Worm (Caenorhabditis elegans): Measurements from ENCODE around the gene cal-1.

Gene cal-1

ce11 chrV:12523356-12523755, 6.3 kb upstream of the cal-1 start:
- TF ChIP-seq mel-28 (tag; optimal IDR thresholded peaks at IDR 0.05; ENCODE audit: borderline replicate concordance) (no peak), sdz-38 (tag; optimal IDR thresholded peaks at IDR 0.05) (no peak), ceh-91 (GFP tag; IDR thresholded peaks at IDR 0.05) (no peak), ztf-26 (tag; optimal IDR thresholded peaks at IDR 0.05) (no peak), ztf-22 (GFP tag; optimal IDR thresholded peaks at IDR 0.05) (no peak), pha-4 (tag; optimal IDR thresholded peaks at IDR 0.05) (no peak), hlh-26 (GFP tag; conservative IDR thresholded peaks at IDR 0.05) (no peak), F57A8.1 (GFP tag; optimal IDR thresholded peaks at IDR 0.05) (no peak)

ce11 chrV:12518770-12519169, 1.7 kb upstream of the cal-1 start:
- TF ChIP-seq ama-1 (optimal IDR thresholded peaks at IDR 0.05) (no peak), ama-1 (GFP tag; optimal IDR thresholded peaks at IDR 0.05) (no peak), F33H1.4 (GFP tag; IDR thresholded peaks at IDR 0.05) (no peak), D2030.7 (GFP tag; IDR thresholded peaks at IDR 0.05) (no peak), ztf-22 (GFP tag; optimal IDR thresholded peaks at IDR 0.05) (peak; percentile 19), K12H6.12 (tag; optimal IDR thresholded peaks at IDR 0.05) (peak; percentile 30)

ce11 chrV:12517757-12518156, 709 bp upstream of the cal-1 start:
- TF ChIP-seq D2030.7 (GFP tag; IDR thresholded peaks at IDR 0.05) (no peak), ceh-58 (GFP tag; IDR thresholded peaks at IDR 0.05) (no peak), nhr-27 (tag; optimal IDR thresholded peaks at IDR 0.05) (no peak), hlh-26 (GFP tag; conservative IDR thresholded peaks at IDR 0.05) (no peak), F39B2.1 (GFP tag; IDR thresholded peaks at IDR 0.05) (no peak), ama-1 (optimal IDR thresholded peaks at IDR 0.05) (no peak), ama-1 (GFP tag; optimal IDR thresholded peaks at IDR 0.05) (no peak), lin-54 (GFP tag; optimal IDR thresholded peaks at IDR 0.05) (no peak), egrh-3 (GFP tag; IDR thresholded peaks at IDR 0.05) (no peak)

ce11 chrV:12513900-12514299, 3.1 kb downstream of the cal-1 start:
- TF ChIP-seq nhr-80 (tag; optimal IDR thresholded peaks at IDR 0.05) (peak; percentile 35), Y79H2A.3 (GFP tag; conservative IDR thresholded peaks at IDR 0.05) (no peak), mel-28 (tag; optimal IDR thresholded peaks at IDR 0.05; ENCODE audit: borderline replicate concordance) (no peak), nfyb-1 (GFP tag; IDR thresholded peaks at IDR 0.05) (no peak), cebp-1 (GFP tag; IDR thresholded peaks at IDR 0.05) (peak; percentile 79), cebp-1 (tag; optimal IDR thresholded peaks at IDR 0.05) (peak; percentile 93)

- no peak for TF ChIP-seq Y95B8A.8 (GFP tag; IDR thresholded peaks at IDR 0.05)
- TF ChIP-seq nfyb-1 (GFP tag; IDR thresholded peaks at IDR 0.05): 0 out of 2 replicates have a peak, but pooled peaks have one; percentile 29
- TF ChIP-seq ztf-25 (GFP tag; IDR thresholded peaks at IDR 0.05): no peak
- no peak for TF ChIP-seq dpff-1 (tag; optimal IDR thresholded peaks at IDR 0.05)
- TF ChIP-seq ztf-28 (GFP tag; IDR thresholded peaks at IDR 0.05): no peak
- no peak for TF ChIP-seq sea-2 (GFP tag; IDR thresholded peaks at IDR 0.05)
- peak in 1 of 2 experiments; percentile 42 for TF ChIP-seq let-607 (tag; optimal IDR thresholded peaks at IDR 0.05)
- no peak for TF ChIP-seq ekl-4 (GFP tag; IDR thresholded peaks at IDR 0.05)
- no peak for TF ChIP-seq attf-3 (GFP tag; conservative IDR thresholded peaks at IDR 0.05)
- 0 out of 2 replicates have a peak, but pooled peaks have one; percentile 16 for TF ChIP-seq lin-26 (GFP tag; IDR thresholded peaks at IDR 0.05)
- no peak for TF ChIP-seq cebp-2 (GFP tag; IDR thresholded peaks at IDR 0.05)
- TF ChIP-seq him-1 (tag; optimal IDR thresholded peaks at IDR 0.05): no peak
- TF ChIP-seq cebp-1 (GFP tag; IDR thresholded peaks at IDR 0.05): 0 out of 2 replicates have a peak, but pooled peaks have one; percentile 17
- peak; percentile 38 for TF ChIP-seq cebp-1 (tag; optimal IDR thresholded peaks at IDR 0.05)
- no peak for TF ChIP-seq B0336.3 (GFP tag; IDR thresholded peaks at IDR 0.05)
- TF ChIP-seq dpl-1 (GFP tag; optimal IDR thresholded peaks at IDR 0.05): no peak
- TF ChIP-seq egl-44 (GFP tag; IDR thresholded peaks at IDR 0.05): peak; percentile 47; the same call in 1 of the 2 replicates
- TF ChIP-seq dox-1 (GFP tag; IDR thresholded peaks at IDR 0.05): 0 out of 2 replicates have a peak, but pooled peaks have one; percentile 11
- peak; percentile 82 for TF ChIP-seq nhr-80 (tag; optimal IDR thresholded peaks at IDR 0.05)
- peak; percentile 61 for TF ChIP-seq unc-62 (GFP tag; optimal IDR thresholded peaks at IDR 0.05)
Measured at ce11 chrV:12512773-12513172, 4.3 kb downstream of the cal-1 start, which contains the start of the genes T28H10.2 and lgmn-1. Gene T28H10.2, minus strand, starts transcription at chrV:12512949. Gene lgmn-1, plus strand, starts transcription at chrV:12513056.
